Worm (Caenorhabditis elegans): ENCODE measurements around the gene fbxl-3.

- TF ChIP-seq snpc-4 (tag; optimal IDR thresholded peaks at IDR 0.05) (no peak), blmp-1 (tag; optimal IDR thresholded peaks at IDR 0.05) (no peak), unc-62 (GFP tag; optimal IDR thresholded peaks at IDR 0.05) (no peak), lsy-2 (tag; optimal IDR thresholded peaks at IDR 0.05) (no peak), lin-32 (GFP tag; optimal IDR thresholded peaks at IDR 0.05) (no peak), nhr-237 (tag; optimal IDR thresholded peaks at IDR 0.05) (no peak), nhr-2 (tag; optimal IDR thresholded peaks at IDR 0.05) (no peak), ces-1 (GFP tag; optimal IDR thresholded peaks at IDR 0.05) (no peak), nhr-28 (tag; optimal IDR thresholded peaks at IDR 0.05) (no peak), mep-1 (tag; optimal IDR thresholded peaks at IDR 0.05) (no peak), M03D4.4 (tag; optimal IDR thresholded peaks at IDR 0.05) (no peak)
Measured at ce11 chrII:5387217-5387616, 11.5 kb downstream of the fbxl-3 start, which contains the start of gene ccpp-6.
